Fruit fly (Drosophila melanogaster): ENCODE measurements around the gene Cals.

Gene Cals

dm6 chr4:1112867-1113769 lies 10.0 kb downstream of the Cals start (continued):
- TF ChIP-seq kni (GFP tag; optimal IDR thresholded peaks at IDR 0.05) (no peak), Meics (GFP tag; optimal IDR thresholded peaks at IDR 0.05) (peak; percentile 89), sr (GFP tag; IDR thresholded peaks at IDR 0.05) (no peak), CG7928 (GFP tag; optimal IDR thresholded peaks at IDR 0.05) (peak; percentile 30), CG10267 (tag; optimal IDR thresholded peaks at IDR 0.05) (peak; percentile 87), pnt (GFP tag; optimal IDR thresholded peaks at IDR 0.05) (peak; percentile 94), Taf1 (GFP tag; IDR thresholded peaks at IDR 0.05) (0 out of 2 replicates have a peak, but pooled peaks have one; percentile 84), Antp (GFP tag; optimal IDR thresholded peaks at IDR 0.05) (peak; percentile 89), btn (GFP tag; optimal IDR thresholded peaks at IDR 0.05) (peak; percentile 86), maf-S (GFP tag; optimal IDR thresholded peaks at IDR 0.05) (peak; percentile 91), CG18764 (GFP tag; optimal IDR thresholded peaks at IDR 0.05) (peak; percentile 87), Dp (GFP tag; optimal IDR thresholded peaks at IDR 0.05) (peak; percentile 10), NfI (GFP tag; optimal IDR thresholded peaks at IDR 0.05) (peak; percentile 91), Oli (tag; optimal IDR thresholded peaks at IDR 0.05) (no peak), CHES-1-like (GFP tag; optimal IDR thresholded peaks at IDR 0.05) (peak; percentile 92), ems (GFP tag; optimal IDR thresholded peaks at IDR 0.05) (no peak), CG16813 (GFP tag; IDR thresholded peaks at IDR 0.05; ENCODE audit: partially characterized antibody) (no peak), Hr78 (GFP tag; optimal IDR thresholded peaks at IDR 0.05) (no peak), run (tag; optimal IDR thresholded peaks at IDR 0.05) (no peak), Mad (GFP tag; optimal IDR thresholded peaks at IDR 0.05) (peak; percentile 93), HLHmδ (GFP tag; optimal IDR thresholded peaks at IDR 0.05) (no peak), slp2 (GFP tag; optimal IDR thresholded peaks at IDR 0.05) (peak; percentile 88), CoRest (tag; optimal IDR thresholded peaks at IDR 0.05) (peak; percentile 93), peb (GFP tag; IDR thresholded peaks at IDR 0.05) (no peak; the same call in none of the 2 replicates), jing (GFP tag; optimal IDR thresholded peaks at IDR 0.05) (peak; percentile 82), bab2 (GFP tag; optimal IDR thresholded peaks at IDR 0.05) (peak; percentile 96), CG13894 (tag; optimal IDR thresholded peaks at IDR 0.05) (no peak), fd102C (GFP tag; optimal IDR thresholded peaks at IDR 0.05) (peak; percentile 61), HLH3B (GFP tag; IDR thresholded peaks at IDR 0.05) (peak; percentile 92; the same call in 1 of the 2 replicates), CG17328 (GFP tag; IDR thresholded peaks at IDR 0.05) (peak; percentile 94; the same call in 1 of the 2 replicates), ci (GFP tag; IDR thresholded peaks at IDR 0.05) (no peak), CG31365 (tag; optimal IDR thresholded peaks at IDR 0.05) (peak; percentile 88), CG9215 (GFP tag; IDR thresholded peaks at IDR 0.05) (no peak), CG14441 (GFP tag; IDR thresholded peaks at IDR 0.05) (no peak; the same call in 1 of the 2 replicates), BtbVII (GFP tag; optimal IDR thresholded peaks at IDR 0.05) (peak; percentile 81), CG4854 (GFP tag; optimal IDR thresholded peaks at IDR 0.05) (peak; percentile 83), ind (GFP tag; optimal IDR thresholded peaks at IDR 0.05) (peak; percentile 88), CG4328 (GFP tag; optimal IDR thresholded peaks at IDR 0.05) (no peak), hb (GFP tag; IDR thresholded peaks at IDR 0.05; ENCODE audit: partially characterized antibody) (no peak), Dfd (GFP tag; optimal IDR thresholded peaks at IDR 0.05) (no peak), CG18599 (GFP tag; optimal IDR thresholded peaks at IDR 0.05) (no peak), fu2 (GFP tag; optimal IDR thresholded peaks at IDR 0.05) (peak; percentile 90), CrebB (tag; optimal IDR thresholded peaks at IDR 0.05) (peak; percentile 86), Rx (GFP tag; IDR thresholded peaks at IDR 0.05) (no peak), ac (GFP tag; optimal IDR thresholded peaks at IDR 0.05) (peak; percentile 52), D19B (GFP tag; optimal IDR thresholded peaks at IDR 0.05) (peak; percentile 90), gcm (GFP tag; optimal IDR thresholded peaks at IDR 0.05) (peak; percentile 94), HLH54F (GFP tag; optimal IDR thresholded peaks at IDR 0.05) (peak; percentile 94)
